Worm (Caenorhabditis elegans) whole organism, L1 larva: ENCODE results near the gene C16D9.5.

Experiments
- C04F5.9 ChIP-seq: sonication (generic microtip); optimal IDR thresholded peaks from 2 replicates; lab custom pipeline; 2016; ENCODE audit warnings: missing genetic modification characterization, missing compliant biosample characterization
- C16A3.4 ChIP-seq: fragments of 150-350 bp; optimal IDR thresholded peaks from 2 replicates; lab custom pipeline; 2014; ENCODE audit warnings: missing biosample characterization, missing genetic modification characterization
- F16B12.6 ChIP-seq: fragments of 150-350 bp; optimal IDR thresholded peaks from 2 replicates; lab custom pipeline; 2014; ENCODE audit warnings: missing biosample characterization, missing genetic modification characterization
- Y116A8C.19 ChIP-seq: sonication (generic microtip); optimal IDR thresholded peaks from 2 replicates; lab custom pipeline; 2016; ENCODE audit warnings: missing compliant biosample characterization, missing genetic modification characterization, borderline replicate concordance
- alr-1 ChIP-seq: fragments of 200-800 bp; sonication (Bioruptor generic); optimal IDR thresholded peaks from 2 replicates; lab custom pipeline; 2018; ENCODE audit warnings: borderline replicate concordance, mild to moderate bottlenecking, missing genetic modification characterization, missing compliant biosample characterization
- ceh-82 ChIP-seq, 3 experiments: fragments of 150-350 bp in 1 of 3; sonication (generic microtip) in 2 of 3; optimal IDR thresholded peaks; 2 replicates each; lab custom pipeline; 2014 to 2017; ENCODE audit warnings: missing biosample characterization in 3 of 3, missing genetic modification characterization in 3 of 3
- ceh-88 ChIP-seq: fragments of 200-800 bp; sonication (Bioruptor generic); IDR thresholded peaks from 2 replicates; pipeline ENCODE4 v1.3.6; 2022; ENCODE audit warnings: missing genetic modification characterization, missing compliant biosample characterization
- ceh-90 ChIP-seq: sonication (generic microtip); optimal IDR thresholded peaks from 2 replicates; lab custom pipeline; 2016; ENCODE audit warnings: missing genetic modification characterization, missing compliant biosample characterization
- ces-1 ChIP-seq: fragments of 150-350 bp; optimal IDR thresholded peaks from 2 replicates; lab custom pipeline; 2014; ENCODE audit warnings: missing biosample characterization, missing genetic modification reagents, missing genetic modification characterization
- dpl-1 ChIP-seq, 3 experiments: fragments of 150-350 bp in 2 of 3; sonication (generic microtip) in 1 of 3; optimal IDR thresholded peaks; 2 replicates each; lab custom pipeline; 2014 to 2017; ENCODE audit warnings: missing biosample characterization in 3 of 3, missing genetic modification characterization in 3 of 3, missing genetic modification reagents in 3 of 3
- dsc-1 ChIP-seq: sonication (generic microtip); optimal IDR thresholded peaks from 2 replicates; lab custom pipeline; 2016; ENCODE audit warnings: mild to moderate bottlenecking, missing genetic modification characterization, missing compliant biosample characterization
- efl-1 ChIP-seq, 4 experiments: fragments of 150-350 bp; optimal IDR thresholded peaks in 3 of 4; peaks in 1 of 4; 1 replicate in 1 of 4; 2 replicates in 3 of 4; lab custom pipeline; 2014; ENCODE audit warnings: missing biosample characterization in 2 of 4, missing genetic modification characterization in 2 of 4, missing genetic modification reagents in 2 of 4
- fkh-10 ChIP-seq: sonication (generic microtip); optimal IDR thresholded peaks from 2 replicates; lab custom pipeline; 2017; ENCODE audit warnings: missing biosample characterization, missing genetic modification reagents, missing genetic modification characterization
- fkh-4 ChIP-seq: sonication (generic microtip); optimal IDR thresholded peaks from 2 replicates; lab custom pipeline; 2016; ENCODE audit warnings: missing compliant biosample characterization, missing genetic modification characterization, borderline replicate concordance
- fkh-8 ChIP-seq: sonication (generic microtip); optimal IDR thresholded peaks from 2 replicates; lab custom pipeline; 2016; ENCODE audit warnings: mild to moderate bottlenecking, missing genetic modification characterization, missing compliant biosample characterization
- fos-1 ChIP-seq: fragments of 150-350 bp; optimal IDR thresholded peaks from 2 replicates; lab custom pipeline; 2014; ENCODE audit warnings: missing biosample characterization, missing genetic modification characterization
- grh-1 ChIP-seq: fragments of 200-800 bp; sonication (Bioruptor generic); IDR thresholded peaks from 2 replicates; pipeline ENCODE4 v1.3.6; 2022; ENCODE audit warnings: missing genetic modification reagents, missing genetic modification characterization, missing compliant biosample characterization
- hlh-17 ChIP-seq: fragments of 200-800 bp; sonication (Bioruptor generic); optimal IDR thresholded peaks from 2 replicates; lab custom pipeline; 2018; ENCODE audit warnings: missing genetic modification characterization, mild to moderate bottlenecking, missing compliant biosample characterization, moderate library complexity, borderline replicate concordance
- hlh-4 ChIP-seq: sonication (generic microtip); optimal IDR thresholded peaks from 2 replicates; lab custom pipeline; 2016; ENCODE audit warnings: mild to moderate bottlenecking, missing genetic modification characterization, missing compliant biosample characterization
- hpl-2 ChIP-seq: fragments of 150-350 bp; optimal IDR thresholded peaks from 2 replicates; lab custom pipeline; 2014; ENCODE audit warnings: missing biosample characterization, missing genetic modification reagents, missing genetic modification characterization
- irx-1 ChIP-seq: sonication (generic microtip); optimal IDR thresholded peaks from 2 replicates; lab custom pipeline; 2016; ENCODE audit warnings: missing genetic modification characterization, missing compliant biosample characterization
- lin-14 ChIP-seq: fragments of 200-800 bp; sonication (Bioruptor generic); optimal IDR thresholded peaks from 2 replicates; lab custom pipeline; 2018; ENCODE audit warnings: mild to moderate bottlenecking, missing genetic modification characterization, moderate library complexity, missing compliant biosample characterization
- lin-15B ChIP-seq: fragments of 150-350 bp; sonication (generic microtip); optimal IDR thresholded peaks from 3 replicates; lab custom pipeline; 2014; ENCODE audit warnings: missing biosample characterization, missing genetic modification characterization
- lin-35 ChIP-seq, 2 experiments: fragments of 150-350 bp; optimal IDR thresholded peaks; 2 replicates each; lab custom pipeline; 2014; ENCODE audit warnings: missing biosample characterization in 2 of 2, missing genetic modification characterization in 2 of 2, missing genetic modification reagents in 2 of 2
- lir-3 ChIP-seq: sonication (generic microtip); optimal IDR thresholded peaks from 2 replicates; lab custom pipeline; 2016; ENCODE audit warnings: mild to moderate bottlenecking, missing genetic modification characterization, moderate library complexity, missing compliant biosample characterization; ENCODE audit not compliant: poor library complexity
- lsy-2 ChIP-seq, 2 experiments: fragments of 150-350 bp; optimal IDR thresholded peaks; 2 replicates each; lab custom pipeline; 2014; ENCODE audit warnings: missing biosample characterization in 2 of 2, missing genetic modification characterization in 2 of 2
- mef-2 ChIP-seq: fragments of 150-350 bp; optimal IDR thresholded peaks from 2 replicates; lab custom pipeline; 2014; ENCODE audit warnings: missing biosample characterization, missing genetic modification characterization
- nhr-237 ChIP-seq: fragments of 150-350 bp; optimal IDR thresholded peaks from 2 replicates; lab custom pipeline; 2014; ENCODE audit warnings: missing biosample characterization, missing genetic modification characterization
- nhr-28 ChIP-seq: fragments of 150-350 bp; optimal IDR thresholded peaks from 2 replicates; lab custom pipeline; 2014; ENCODE audit warnings: missing biosample characterization, missing genetic modification characterization
- nhr-47 ChIP-seq: sonication (generic microtip); optimal IDR thresholded peaks from 2 replicates; lab custom pipeline; 2016; ENCODE audit warnings: mild to moderate bottlenecking, missing genetic modification characterization, moderate library complexity, missing compliant biosample characterization
- nhr-71 ChIP-seq: sonication (generic microtip); optimal IDR thresholded peaks from 2 replicates; lab custom pipeline; 2016; ENCODE audit warnings: mild to moderate bottlenecking, missing genetic modification characterization, moderate library complexity, missing compliant biosample characterization
- nhr-76 ChIP-seq: sonication (generic microtip); optimal IDR thresholded peaks from 2 replicates; lab custom pipeline; 2017; ENCODE audit warnings: missing biosample characterization, missing genetic modification characterization
- nhr-77 ChIP-seq: fragments of 150-350 bp; optimal IDR thresholded peaks from 2 replicates; lab custom pipeline; 2014; ENCODE audit warnings: missing biosample characterization, missing genetic modification characterization
- nhr-84 ChIP-seq: sonication (generic microtip); optimal IDR thresholded peaks from 2 replicates; lab custom pipeline; 2017; ENCODE audit warnings: missing biosample characterization, missing genetic modification characterization
- nhr-85 ChIP-seq: sonication (generic microtip); peaks from one replicate; lab custom pipeline; 2016; ENCODE audit warnings: missing genetic modification characterization, inconsistent platforms, missing compliant biosample characterization
- nhr-90 ChIP-seq: sonication (generic microtip); optimal IDR thresholded peaks from 2 replicates; lab custom pipeline; 2016; ENCODE audit warnings: mild to moderate bottlenecking, missing genetic modification characterization, missing compliant biosample characterization; ENCODE audit not compliant: poor library complexity
- pax-3 ChIP-seq: fragments of 200-800 bp; sonication (Bioruptor generic); optimal IDR thresholded peaks from 2 replicates; lab custom pipeline; 2018; ENCODE audit warnings: mild to moderate bottlenecking, missing genetic modification characterization, moderate library complexity, missing compliant biosample characterization
- rnt-1 ChIP-seq: sonication (generic microtip); optimal IDR thresholded peaks from 2 replicates; lab custom pipeline; 2016; ENCODE audit warnings: mild to moderate bottlenecking, missing genetic modification characterization, moderate library complexity, missing compliant biosample characterization
- skn-1 ChIP-seq: fragments of 150-350 bp; optimal IDR thresholded peaks from 2 replicates; lab custom pipeline; 2014; ENCODE audit warnings: missing biosample characterization, missing genetic modification characterization
- snpc-4 ChIP-seq: fragments of 150-350 bp; optimal IDR thresholded peaks from 2 replicates; lab custom pipeline; 2014; ENCODE audit warnings: missing biosample characterization, missing genetic modification characterization
- snu-23 ChIP-seq: sonication (generic microtip); optimal IDR thresholded peaks from 2 replicates; lab custom pipeline; 2016; ENCODE audit warnings: missing genetic modification characterization, missing compliant biosample characterization
- sptf-1 ChIP-seq: fragments of 150-350 bp; optimal IDR thresholded peaks from 2 replicates; lab custom pipeline; 2014; ENCODE audit warnings: missing biosample characterization, missing genetic modification characterization
- tbx-2 ChIP-seq: sonication (generic microtip); optimal IDR thresholded peaks from 2 replicates; lab custom pipeline; 2016; ENCODE audit warnings: missing genetic modification characterization, missing compliant biosample characterization
- unc-130 ChIP-seq: fragments of 150-350 bp; optimal IDR thresholded peaks from 2 replicates; lab custom pipeline; 2017; ENCODE audit warnings: missing biosample characterization, missing genetic modification characterization, inconsistent platforms
- unc-30 ChIP-seq: sonication (generic microtip); optimal IDR thresholded peaks from 2 replicates; lab custom pipeline; 2017; ENCODE audit warnings: missing biosample characterization, missing genetic modification characterization
- xbp-1 ChIP-seq: sonication (generic microtip); optimal IDR thresholded peaks from 2 replicates; lab custom pipeline; 2016; ENCODE audit warnings: missing genetic modification characterization, missing compliant biosample characterization
- zag-1 ChIP-seq: fragments of 150-350 bp; optimal IDR thresholded peaks from 2 replicates; lab custom pipeline; 2014; ENCODE audit warnings: missing biosample characterization, missing genetic modification characterization
- zip-4 ChIP-seq: fragments of 200-800 bp; sonication (Bioruptor generic); optimal IDR thresholded peaks from 2 replicates; lab custom pipeline; 2018; ENCODE audit warnings: mild to moderate bottlenecking, missing genetic modification characterization, moderate library complexity, missing compliant biosample characterization

The C16D9.5 gene

DNA sequence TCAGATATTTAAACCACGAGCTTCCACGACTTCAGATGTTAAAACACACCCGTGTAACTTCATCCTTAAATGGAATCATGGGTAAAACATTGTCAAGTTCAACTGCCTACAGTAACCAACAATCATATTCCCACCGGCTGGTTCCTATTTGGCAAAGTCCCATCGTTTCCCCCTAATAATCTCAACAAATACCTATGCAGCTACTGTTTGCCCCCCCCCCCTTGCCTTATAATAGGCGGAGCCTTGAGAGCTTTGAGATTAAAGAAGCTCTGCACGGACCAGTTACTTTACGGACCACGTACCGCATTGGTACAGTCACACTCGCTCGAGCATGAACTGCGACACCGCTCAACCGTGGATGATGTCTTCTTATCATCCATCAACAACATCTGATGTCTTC, 20.7 kb downstream of the C16D9.5 start, which contains the start of gene pax-1:
TSS of gene pax-1 (plus strand) at position 301 of the 400 bp plus-strand sequence.
- TF ChIP-seq efl-1 (optimal IDR thresholded peaks at IDR 0.05; lab: Kevin White, UChicago) (no peak), efl-1 (GFP tag; optimal IDR thresholded peaks at IDR 0.05 in 1 of 2; lab: Kevin White, UChicago) (peak in 1 of 2 experiments; percentile 36), nhr-77 (tag; lab: Kevin White, UChicago) (no peak)

DNA sequence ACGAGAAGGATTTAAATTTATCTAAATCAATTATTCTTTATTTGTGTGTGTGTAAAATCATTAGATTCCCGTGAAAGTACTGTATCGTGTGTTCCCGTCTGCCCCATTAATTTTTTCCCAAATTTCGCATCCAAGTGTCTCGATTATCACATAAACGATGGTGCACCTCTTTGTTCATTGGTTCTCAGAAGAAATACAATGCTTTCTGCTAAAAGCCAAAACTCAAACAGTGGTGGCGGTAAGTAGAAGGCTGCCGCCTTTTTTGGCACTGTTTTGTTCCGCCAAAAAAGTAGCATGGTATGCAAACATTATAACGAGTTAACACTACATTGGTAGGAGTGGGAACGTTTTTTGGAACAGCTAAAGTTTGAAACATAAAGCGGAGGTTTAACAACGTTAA, 21.9 kb downstream of the C16D9.5 start:
- TF ChIP-seq F16B12.6 (no peak), ceh-82 (tag; optimal IDR thresholded peaks at IDR 0.05; lab: Kevin White, UChicago) (no peak), dsc-1 (no peak), ceh-88 (GFP tag; lab: Robert Waterston, UW) (no peak), nhr-47 (tag; lab: Kevin White, UChicago) (no peak), C04F5.9 (no peak), C16A3.4 (tag; lab: Kevin White, UChicago) (no peak), irx-1 (tag; lab: Kevin White, UChicago) (no peak), nhr-90 (no peak), Y116A8C.19 (tag; lab: Kevin White, UChicago) (no peak), nhr-85 (tag; lab: Kevin White, UChicago) (no peak), snu-23 (GFP tag; lab: Kevin White, UChicago) (no peak), mef-2 (no peak), lsy-2 (tag; optimal IDR thresholded peaks at IDR 0.05; lab: Kevin White, UChicago) (no peak), ces-1 (GFP tag; lab: Kevin White, UChicago) (no peak), skn-1 (tag; lab: Kevin White, UChicago) (no peak), pax-3 (no peak), nhr-76 (tag; lab: Kevin White, UChicago) (no peak), nhr-28 (tag; lab: Kevin White, UChicago) (no peak), zip-4 (GFP tag; lab: Kevin White, UChicago) (no peak)
- TF ChIP-seq, all 84 proteins: peak for 0

DNA sequence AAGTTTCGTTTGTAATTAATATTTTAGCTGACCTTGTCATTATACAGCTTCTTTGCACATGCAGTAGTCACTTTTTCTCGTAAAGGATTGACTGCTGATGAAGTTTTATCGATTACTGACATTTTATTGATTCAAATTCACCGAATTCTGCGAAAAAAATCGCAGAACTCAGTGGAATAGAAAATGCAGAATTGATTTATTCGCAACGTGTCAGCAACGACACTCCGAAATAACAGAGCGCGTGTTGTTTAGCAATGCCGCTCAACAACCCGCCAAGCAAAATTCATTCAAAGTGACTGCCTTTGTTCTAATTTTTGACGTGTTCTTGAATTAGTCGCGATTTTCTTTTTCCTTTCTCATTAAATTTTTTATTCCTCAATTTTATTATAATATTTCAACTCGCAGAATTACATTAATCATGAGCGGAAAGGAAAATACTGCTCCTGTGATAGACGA, 24.2 kb downstream of the C16D9.5 start, which contains the start of the genes cogc-6 and air-1:
TSS of gene cogc-6 (minus strand) at position 234 of the 456 bp plus-strand sequence.
TSS of gene air-1 (plus strand) at position 406 of the 456 bp plus-strand sequence.
- TF ChIP-seq nhr-237 (tag; lab: Kevin White, UChicago) = no peak
- TF ChIP-seq fkh-8 (tag; lab: Kevin White, UChicago) = no peak
- no peak for TF ChIP-seq fos-1 (tag; lab: Kevin White, UChicago)
- no peak for TF ChIP-seq hlh-17 (GFP tag; lab: Kevin White, UChicago)
- TF ChIP-seq C16A3.4 (tag; lab: Kevin White, UChicago) = peak; percentile 6
- peak; percentile 52 to 83 (median 77) for TF ChIP-seq dpl-1 (GFP tag; optimal IDR thresholded peaks at IDR 0.05; lab: Kevin White, UChicago)
- no peak for TF ChIP-seq alr-1
- TF ChIP-seq nhr-47 (tag; lab: Kevin White, UChicago) = peak; percentile 42
- TF ChIP-seq efl-1 (optimal IDR thresholded peaks at IDR 0.05; lab: Kevin White, UChicago) = peak; percentile 37 to 71
- TF ChIP-seq efl-1 (GFP tag; optimal IDR thresholded peaks at IDR 0.05 in 1 of 2; lab: Kevin White, UChicago) = peak; percentile 83 to 97
- peak; percentile 41 for TF ChIP-seq snpc-4 (tag; lab: Kevin White, UChicago)
- no peak for TF ChIP-seq lir-3 (tag; lab: Kevin White, UChicago)
- no peak for TF ChIP-seq ceh-90 (tag; lab: Kevin White, UChicago)
- TF ChIP-seq unc-130 (tag; lab: Kevin White, UChicago) = no peak
- no peak for TF ChIP-seq nhr-90
- no peak for TF ChIP-seq fkh-10 (GFP tag; lab: Kevin White, UChicago)
- no peak for TF ChIP-seq nhr-84
- TF ChIP-seq mef-2 = no peak
- TF ChIP-seq tbx-2 (tag; lab: Kevin White, UChicago) = no peak
- no peak for TF ChIP-seq dsc-1
- no peak for TF ChIP-seq hlh-4
- peak; percentile 57 to 87 for TF ChIP-seq lin-35 (GFP tag; optimal IDR thresholded peaks at IDR 0.05; lab: Kevin White, UChicago)
- no peak for TF ChIP-seq lin-14 (GFP tag; lab: Kevin White, UChicago)
- TF ChIP-seq lsy-2 (tag; optimal IDR thresholded peaks at IDR 0.05; lab: Kevin White, UChicago) = peak in 1 of 2 experiments; percentile 52
- peak; percentile 31 for TF ChIP-seq nhr-71
- no peak for TF ChIP-seq unc-30 (tag; lab: Kevin White, UChicago)
- no peak for TF ChIP-seq xbp-1 (tag; lab: Kevin White, UChicago)
- TF ChIP-seq hpl-2 = no peak
- TF ChIP-seq sptf-1 (tag; lab: Kevin White, UChicago) = no peak
- TF ChIP-seq rnt-1 (tag; lab: Kevin White, UChicago) = peak; percentile 18
- TF ChIP-seq ces-1 (GFP tag; lab: Kevin White, UChicago) = no peak
- TF ChIP-seq grh-1 (GFP tag; lab: Robert Waterston, UW) = no peak
- no peak for TF ChIP-seq lin-15B (tag; lab: Kevin White, UChicago)
- no peak for TF ChIP-seq zag-1
- no peak for TF ChIP-seq fkh-4
